Worm (Caenorhabditis elegans) whole organism, midembryonic: ENCODE data around the gene trpp-9.

Experiments
- T22C8.4 ChIP-seq: fragments of 200-800 bp; sonication (Bioruptor generic); IDR thresholded peaks from 2 replicates; pipeline ENCODE4 v1.3.6; 2022; ENCODE audit warnings: missing genetic modification characterization, missing compliant biosample characterization
- cog-1 ChIP-seq: sonication (generic microtip); optimal IDR thresholded peaks from 2 replicates; lab custom pipeline; 2016; ENCODE audit warnings: missing genetic modification characterization, missing compliant biosample characterization
- flt-1 ChIP-seq: fragments of 200-800 bp; sonication (Bioruptor generic); IDR thresholded peaks from 2 replicates; pipeline ENCODE4 v1.3.6; 2022; ENCODE audit warnings: missing genetic modification characterization, missing compliant biosample characterization
- med-1 ChIP-seq: sonication (generic microtip); optimal IDR thresholded peaks from 2 replicates; lab custom pipeline; 2017; ENCODE audit warnings: missing genetic modification characterization, mild to moderate bottlenecking, missing compliant biosample characterization, antibody characterized with exemption, missing genetic modification reagents; ENCODE audit not compliant: insufficient read depth
- ref-1 ChIP-seq: fragments of 200-800 bp; sonication (Bioruptor generic); conservative IDR thresholded peaks from 2 replicates; pipeline ENCODE4 v1.3.6; 2022; ENCODE audit warnings: missing genetic modification reagents, missing genetic modification characterization, missing compliant biosample characterization
- tab-1 ChIP-seq: fragments of 200-800 bp; sonication (Bioruptor generic); IDR thresholded peaks from 2 replicates; pipeline ENCODE4 v1.3.6; 2022; ENCODE audit warnings: missing genetic modification characterization, missing compliant biosample characterization
- ztf-23 ChIP-seq: fragments of 200-800 bp; sonication (Bioruptor generic); IDR thresholded peaks from 2 replicates; pipeline ENCODE4 v1.3.6; 2022; ENCODE audit warnings: missing genetic modification reagents, missing genetic modification characterization, missing compliant biosample characterization
- ztf-29 ChIP-seq: fragments of 200-800 bp; sonication (Bioruptor generic); IDR thresholded peaks from 2 replicates; pipeline ENCODE4 v1.3.6; 2022; ENCODE audit warnings: missing genetic modification reagents, missing genetic modification characterization, missing compliant biosample characterization

ce11 chrX:11551808-11552207, 11.9 kb upstream of the trpp-9 start:
- TF ChIP-seq ztf-29 (GFP tag; lab: Robert Waterston, UW) (no peak), ztf-23 (GFP tag; lab: Robert Waterston, UW) (no peak), T22C8.4 (GFP tag; lab: Robert Waterston, UW) (no peak), med-1 (no peak), flt-1 (GFP tag; lab: Robert Waterston, UW) (no peak), ref-1 (GFP tag; lab: Robert Waterston, UW) (no peak), tab-1 (GFP tag; lab: Robert Waterston, UW) (no peak), cog-1 (tag; lab: Kevin White, UChicago) (no peak)
